Fruit fly (Drosophila melanogaster): ENCODE data around the gene CG32148.

DNA sequence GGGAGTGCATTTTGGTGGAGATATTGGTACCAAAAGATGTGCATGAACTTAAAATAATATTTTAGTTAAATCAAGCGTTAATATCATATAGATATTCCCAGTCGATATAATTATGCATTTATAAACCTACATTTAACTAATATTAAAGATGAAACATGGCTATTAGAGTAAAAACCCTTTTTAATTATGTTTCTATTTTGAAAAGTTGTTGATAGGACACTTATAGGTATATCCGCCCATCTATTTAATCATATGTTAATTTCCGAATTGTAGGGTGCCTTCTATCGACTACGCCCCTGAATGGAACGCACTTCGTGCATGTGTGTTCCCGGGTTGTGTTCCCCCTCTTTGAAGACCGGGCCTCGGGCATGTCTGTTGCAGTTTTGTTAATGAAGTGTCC is 17.5 kb upstream of the CG32148 start:
- TF ChIP-seq CG8478 (optimal IDR thresholded peaks at IDR 0.05) (no peak), usp (GFP tag; optimal IDR thresholded peaks at IDR 0.05) (no peak), Dll (optimal IDR thresholded peaks at IDR 0.05) (no peak)

All from whole organism.